Worm (Caenorhabditis elegans): ENCODE measurements around the gene B0410.3.

The B0410.3 gene

ce11 chrX:2865591-2866217, 25.6 kb downstream of the B0410.3 start (continued):
- TF ChIP-seq elt-3 (tag; optimal IDR thresholded peaks at IDR 0.05) = peak in 1 of 6 experiments; percentile 69
- no peak for TF ChIP-seq hlh-17 (GFP tag; optimal IDR thresholded peaks at IDR 0.05; ENCODE audit: borderline replicate concordance)
- no peak for TF ChIP-seq ceh-8 (GFP tag; optimal IDR thresholded peaks at IDR 0.05)
- TF ChIP-seq mep-1 (tag; optimal IDR thresholded peaks at IDR 0.05) = peak; percentile 32
- TF ChIP-seq ets-5 (GFP tag; IDR thresholded peaks at IDR 0.05) = no peak
- peak; percentile 23 for TF ChIP-seq nhr-90 (tag; optimal IDR thresholded peaks at IDR 0.05; ENCODE audit: poor library complexity)

ce11 chrX:2863946-2864345, 27.3 kb downstream of the B0410.3 start, which contains the start of gene F53B3.6:
Gene F53B3.6 (plus strand): TSS chrX:2864229.
- peak; percentile 38 for TF ChIP-seq snu-23 (GFP tag; optimal IDR thresholded peaks at IDR 0.05)
- no peak for TF ChIP-seq hpl-2 (GFP tag; optimal IDR thresholded peaks at IDR 0.05)
- TF ChIP-seq blmp-1 (tag; optimal IDR thresholded peaks at IDR 0.05) = peak; percentile 80
- TF ChIP-seq nhr-20 (tag; optimal IDR thresholded peaks at IDR 0.05) = peak; percentile 27
- TF ChIP-seq elt-3 (tag; optimal IDR thresholded peaks at IDR 0.05) = peak in 4 of 6 experiments; percentile 20 to 72 (median 51)
- TF ChIP-seq xbp-1 (tag; optimal IDR thresholded peaks at IDR 0.05) = no peak
- TF ChIP-seq lin-14 (GFP tag; optimal IDR thresholded peaks at IDR 0.05) = peak; percentile 45
- TF ChIP-seq unc-30 (tag; optimal IDR thresholded peaks at IDR 0.05) = no peak
- TF ChIP-seq skn-1 (tag; optimal IDR thresholded peaks at IDR 0.05) = no peak
- TF ChIP-seq tbx-2 (tag; optimal IDR thresholded peaks at IDR 0.05) = peak; percentile 4
- no peak for TF ChIP-seq unc-62 (GFP tag; optimal IDR thresholded peaks at IDR 0.05)
- TF ChIP-seq nhr-71 (tag; optimal IDR thresholded peaks at IDR 0.05) = peak; percentile 17
- TF ChIP-seq nhr-85 (tag) = peak; percentile 66
- no peak for TF ChIP-seq lin-13 (GFP tag; optimal IDR thresholded peaks at IDR 0.05)
- no peak for TF ChIP-seq mab-9 (GFP tag; IDR thresholded peaks at IDR 0.05)
- TF ChIP-seq lsy-2 (tag; optimal IDR thresholded peaks at IDR 0.05) = no peak

- TF ChIP-seq ceh-88 (GFP tag; IDR thresholded peaks at IDR 0.05) = no peak
- peak; percentile 28 for TF ChIP-seq nhr-85 (tag)
Observed at ce11 chrX:2862372-2862771, 28.9 kb downstream of the B0410.3 start, which contains the start of gene comt-1. Gene comt-1 (minus strand): TSS chrX:2862472.

- TF ChIP-seq nhr-85 (tag) (peak; percentile 90), snu-23 (GFP tag; optimal IDR thresholded peaks at IDR 0.05) (peak; percentile 56), lin-14 (GFP tag; optimal IDR thresholded peaks at IDR 0.05) (peak; percentile 56), blmp-1 (tag; optimal IDR thresholded peaks at IDR 0.05) (peak; percentile 66), nhr-19 (GFP tag; conservative IDR thresholded peaks at IDR 0.05) (peak; percentile 44), lin-35 (GFP tag; optimal IDR thresholded peaks at IDR 0.05) (peak in 1 of 2 experiments; percentile 57), C16A3.4 (tag; optimal IDR thresholded peaks at IDR 0.05) (peak; percentile 35), mep-1 (tag; optimal IDR thresholded peaks at IDR 0.05) (peak; percentile 24), nhr-71 (tag; optimal IDR thresholded peaks at IDR 0.05) (peak; percentile 62), jun-1 (tag; optimal IDR thresholded peaks at IDR 0.05) (no peak), unc-130 (tag; optimal IDR thresholded peaks at IDR 0.05) (peak; percentile 44), efl-1 (optimal IDR thresholded peaks at IDR 0.05) (no peak), efl-1 (GFP tag; optimal IDR thresholded peaks at IDR 0.05 in 1 of 2) (peak in 1 of 2 experiments; percentile 82), lir-3 (tag; optimal IDR thresholded peaks at IDR 0.05; ENCODE audit: poor library complexity) (no peak), ceh-82 (tag; optimal IDR thresholded peaks at IDR 0.05) (no peak), rnt-1 (tag; optimal IDR thresholded peaks at IDR 0.05) (peak; percentile 2), elt-3 (tag; optimal IDR thresholded peaks at IDR 0.05) (peak in 2 of 6 experiments; percentile 21 to 62), nhr-47 (tag; optimal IDR thresholded peaks at IDR 0.05) (peak; percentile 2), nhr-20 (tag; optimal IDR thresholded peaks at IDR 0.05) (peak; percentile 58), lsy-2 (tag; optimal IDR thresholded peaks at IDR 0.05) (peak in 1 of 2 experiments; percentile 9), aha-1 (tag; optimal IDR thresholded peaks at IDR 0.05) (no peak), skn-1 (tag; optimal IDR thresholded peaks at IDR 0.05) (peak; percentile 34), nhr-90 (tag; optimal IDR thresholded peaks at IDR 0.05; ENCODE audit: poor library complexity) (peak; percentile 72), pqm-1 (tag; optimal IDR thresholded peaks at IDR 0.05) (no peak)
Observed at ce11 chrX:2858380-2858779, 32.9 kb downstream of the B0410.3 start.

Measured in whole organism, L1 larva.